Fruit fly (Drosophila melanogaster) whole organism, prepupa: ENCODE data around the gene VhaAC45RP.

Source experiments
- Blimp-1 ChIP-seq: fragments of 200-800 bp; sonication (Bioruptor generic); optimal IDR thresholded peaks from 3 replicates; lab custom pipeline; 2017; ENCODE audit warnings: missing biosample characterization, missing genetic modification characterization, mild to moderate bottlenecking, moderate library complexity, missing genetic modification reagents
- CG34406 ChIP-seq: fragments of 200-800 bp; sonication (Bioruptor generic); optimal IDR thresholded peaks from 3 replicates; lab custom pipeline; 2016; ENCODE audit warnings: missing biosample characterization, missing genetic modification characterization
- CG3919 ChIP-seq: fragments of 200-800 bp; sonication (Bioruptor generic); optimal IDR thresholded peaks from 3 replicates; lab custom pipeline; 2016; ENCODE audit warnings: missing biosample characterization, missing genetic modification characterization
- CG8319 ChIP-seq: fragments of 200-800 bp; sonication (Bioruptor generic); optimal IDR thresholded peaks from 3 replicates; lab custom pipeline; 2016; ENCODE audit warnings: missing biosample characterization, missing genetic modification characterization
- Smox ChIP-seq: fragments of 200-800 bp; sonication (Bioruptor generic); optimal IDR thresholded peaks from 3 replicates; lab custom pipeline; 2016; ENCODE audit warnings: missing biosample characterization, missing genetic modification characterization
- dsx ChIP-seq: fragments of 200-800 bp; optimal IDR thresholded peaks from 3 replicates; lab custom pipeline; 2019; ENCODE audit warnings: missing biosample characterization, mild to moderate bottlenecking, missing genetic modification characterization, moderate library complexity; ENCODE audit not compliant: poor library complexity, severe bottlenecking
- fd59A ChIP-seq: fragments of 200-800 bp; sonication (Bioruptor generic); optimal IDR thresholded peaks from 2 replicates; lab custom pipeline; 2017; ENCODE audit warnings: missing biosample characterization, mild to moderate bottlenecking, missing genetic modification characterization, missing genetic modification reagents
- pdm3 ChIP-seq: fragments of 200-800 bp; sonication (Bioruptor generic); optimal IDR thresholded peaks from 3 replicates; lab custom pipeline; 2016; ENCODE audit warnings: missing biosample characterization, missing genetic modification characterization
- vri ChIP-seq: fragments of 200-800 bp; sonication (Bioruptor generic); optimal IDR thresholded peaks from 3 replicates; lab custom pipeline; 2016; ENCODE audit warnings: missing biosample characterization, mild to moderate bottlenecking, missing genetic modification characterization

dm6 chr3R:30153864-30154263, 12.4 kb downstream of the VhaAC45RP start:
- TF ChIP-seq vri (GFP tag; lab: Kevin White, UChicago) (no peak), fd59A (GFP tag; lab: Kevin White, UChicago) (no peak), CG8319 (no peak), Smox (GFP tag; lab: Kevin White, UChicago) (no peak), CG34406 (no peak), dsx (no peak), CG3919 (GFP tag; lab: Kevin White, UChicago) (no peak), pdm3 (GFP tag; lab: Kevin White, UChicago) (no peak), Blimp-1 (GFP tag; lab: Kevin White, UChicago) (no peak)
